Fruit fly (Drosophila melanogaster) whole organism, embryonic: ENCODE results near the gene CG9674.

ENCODE experiments used
- Antp ChIP-seq: fragments of 200-800 bp; sonication (Bioruptor generic); optimal IDR thresholded peaks from 3 replicates; lab custom pipeline; 2016; ENCODE audit warnings: missing biosample characterization, missing genetic modification characterization
- CG10267 ChIP-seq: fragments of 200-800 bp; sonication (Bioruptor generic); optimal IDR thresholded peaks from 2 replicates; lab custom pipeline; 2018; ENCODE audit warnings: missing biosample characterization, mild to moderate bottlenecking, missing genetic modification characterization, moderate library complexity
- CG10959 ChIP-seq: fragments of 200-800 bp; sonication (Bioruptor generic); IDR thresholded peaks from 2 replicates; pipeline ENCODE4 v1.3.6; 2022; ENCODE audit warnings: missing biosample characterization, missing genetic modification characterization
- CG11247 ChIP-seq: fragments of 200-800 bp; sonication (Bioruptor generic); IDR thresholded peaks from 2 replicates; pipeline ENCODE4 v1.3.6; 2022; ENCODE audit warnings: missing biosample characterization, missing genetic modification characterization
- CG11504 ChIP-seq: fragments of 200-800 bp; sonication (Bioruptor generic); optimal IDR thresholded peaks from 3 replicates; lab custom pipeline; 2019; ENCODE audit warnings: missing biosample characterization, mild to moderate bottlenecking, missing genetic modification characterization, moderate library complexity
- CG12769 ChIP-seq: fragments of 200-800 bp; sonication (Bioruptor generic); optimal IDR thresholded peaks from 2 replicates; lab custom pipeline; 2019; ENCODE audit warnings: missing biosample characterization, mild to moderate bottlenecking, missing genetic modification characterization, moderate library complexity
- CG13123 ChIP-seq: fragments of 200-800 bp; sonication (Bioruptor generic); optimal IDR thresholded peaks from 2 replicates; lab custom pipeline; 2016; ENCODE audit warnings: missing biosample characterization, missing genetic modification characterization
- CG15479 ChIP-seq: fragments of 200-800 bp; sonication (Bioruptor generic); optimal IDR thresholded peaks from 3 replicates; lab custom pipeline; 2019; ENCODE audit warnings: missing biosample characterization, mild to moderate bottlenecking, missing genetic modification characterization, moderate library complexity
- CG16815 ChIP-seq: fragments of 200-800 bp; sonication (Bioruptor generic); optimal IDR thresholded peaks from 3 replicates; lab custom pipeline; 2017; ENCODE audit warnings: missing biosample characterization, mild to moderate bottlenecking, missing genetic modification characterization
- CG17361 ChIP-seq: fragments of 200-800 bp; sonication (Bioruptor generic); IDR thresholded peaks from 3 replicates; pipeline ENCODE4 v1.3.6; 2022; ENCODE audit warnings: missing biosample characterization, missing genetic modification characterization
- CG2678 ChIP-seq: fragments of 200-800 bp; sonication (Bioruptor generic); optimal IDR thresholded peaks from 3 replicates; lab custom pipeline; 2019; ENCODE audit warnings: missing biosample characterization, mild to moderate bottlenecking, missing genetic modification characterization, moderate library complexity
- CG2712 ChIP-seq: fragments of 200-800 bp; optimal IDR thresholded peaks from 3 replicates; lab custom pipeline; 2019; ENCODE audit warnings: missing biosample characterization, mild to moderate bottlenecking, missing genetic modification characterization, moderate library complexity
- CG2875 ChIP-seq: fragments of 200-800 bp; sonication (Bioruptor generic); optimal IDR thresholded peaks from 2 replicates; lab custom pipeline; 2017; ENCODE audit warnings: missing biosample characterization, mild to moderate bottlenecking, missing genetic modification characterization, missing genetic modification reagents
- CG6254 ChIP-seq: fragments of 200-800 bp; sonication (Bioruptor generic); optimal IDR thresholded peaks from 3 replicates; lab custom pipeline; 2017; ENCODE audit warnings: mild to moderate bottlenecking, missing biosample characterization, missing genetic modification reagents, missing genetic modification characterization
- CG6689 ChIP-seq: fragments of 200-800 bp; sonication (Bioruptor generic); IDR thresholded peaks from 2 replicates; pipeline ENCODE4 v1.3.6; 2022; ENCODE audit warnings: missing biosample characterization, missing genetic modification characterization
- CG7963 ChIP-seq: fragments of 200-800 bp; sonication (Bioruptor generic); IDR thresholded peaks from 3 replicates; pipeline ENCODE4 v1.3.6; 2022; ENCODE audit warnings: missing biosample characterization, missing genetic modification characterization; ENCODE audit not compliant: partially characterized antibody
- CG8281 ChIP-seq: fragments of 200-800 bp; sonication (Bioruptor generic); optimal IDR thresholded peaks from 2 replicates; lab custom pipeline; 2018; ENCODE audit warnings: missing biosample characterization, mild to moderate bottlenecking, missing genetic modification characterization, moderate library complexity
- CG8290 ChIP-seq, 3 experiments: fragments of 200-800 bp; sonication (Bioruptor generic); optimal IDR thresholded peaks; 2 replicates each; lab custom pipeline; 2016 to 2019; ENCODE audit warnings: missing biosample characterization in 3 of 3, missing genetic modification characterization in 3 of 3, mild to moderate bottlenecking in 2 of 3, moderate library complexity in 1 of 3
- HLH3B ChIP-seq: fragments of 200-800 bp; sonication (Bioruptor generic); IDR thresholded peaks from 2 replicates; pipeline ENCODE4 v1.3.6; 2022; ENCODE audit warnings: missing biosample characterization, missing genetic modification characterization
- Hmr ChIP-seq: fragments of 200-800 bp; sonication (Bioruptor generic); optimal IDR thresholded peaks from 3 replicates; lab custom pipeline; 2017; ENCODE audit warnings: mild to moderate bottlenecking, missing biosample characterization, missing genetic modification reagents, missing genetic modification characterization
- Kr ChIP-seq: fragments of 200-800 bp; sonication (Bioruptor generic); optimal IDR thresholded peaks from 2 replicates; lab custom pipeline; 2017; ENCODE audit warnings: missing biosample characterization, mild to moderate bottlenecking, missing genetic modification characterization
- Mes4 ChIP-seq: fragments of 200-800 bp; sonication (Bioruptor generic); optimal IDR thresholded peaks from 2 replicates; lab custom pipeline; 2016; ENCODE audit warnings: missing biosample characterization, missing genetic modification characterization
- Myb ChIP-seq: fragments of 200-800 bp; sonication (Bioruptor generic); optimal IDR thresholded peaks from 2 replicates; lab custom pipeline; 2016; ENCODE audit warnings: missing biosample characterization, missing genetic modification characterization
- Pdp1 ChIP-seq, 2 experiments: fragments of 200-800 bp; sonication (Bioruptor generic); optimal IDR thresholded peaks; 3 replicates each; lab custom pipeline; 2016; ENCODE audit warnings: missing biosample characterization in 2 of 2, missing genetic modification characterization in 2 of 2, mild to moderate bottlenecking in 1 of 2, moderate library complexity in 1 of 2
- Side ChIP-seq: fragments of 200-800 bp; sonication (Bioruptor generic); optimal IDR thresholded peaks from 2 replicates; lab custom pipeline; 2016; ENCODE audit warnings: missing biosample characterization, missing genetic modification characterization
- Sox102F ChIP-seq: fragments of 200-800 bp; sonication (Bioruptor generic); optimal IDR thresholded peaks from 2 replicates; lab custom pipeline; 2018; ENCODE audit warnings: missing biosample characterization, mild to moderate bottlenecking, missing genetic modification characterization, moderate library complexity
- Ssrp ChIP-seq: fragments of 200-800 bp; sonication (Bioruptor generic); optimal IDR thresholded peaks from 2 replicates; lab custom pipeline; 2018; ENCODE audit warnings: missing biosample characterization, mild to moderate bottlenecking, missing genetic modification characterization, moderate library complexity
- Usf ChIP-seq: fragments of 200-800 bp; sonication (Bioruptor generic); optimal IDR thresholded peaks from 2 replicates; lab custom pipeline; 2017; ENCODE audit warnings: missing genotype, missing biosample characterization, missing genetic modification characterization
- Xrp1 ChIP-seq: fragments of 200-800 bp; sonication (Bioruptor generic); IDR thresholded peaks from 2 replicates; pipeline ENCODE4 v1.3.6; 2022; ENCODE audit warnings: missing biosample characterization, missing genetic modification characterization
- ap ChIP-seq: fragments of 200-800 bp; sonication (Bioruptor generic); IDR thresholded peaks from 2 replicates; pipeline ENCODE4 v1.3.6; 2022; ENCODE audit warnings: missing biosample characterization, missing genetic modification characterization
- bbx ChIP-seq: fragments of 200-800 bp; sonication (Bioruptor generic); IDR thresholded peaks from 2 replicates; pipeline ENCODE4 v1.3.6; 2022; ENCODE audit warnings: missing biosample characterization, missing genetic modification characterization; ENCODE audit not compliant: partially characterized antibody
- croc ChIP-seq: fragments of 200-800 bp; sonication (Bioruptor generic); conservative IDR thresholded peaks from 3 replicates; pipeline ENCODE4 v1.3.6; 2022; ENCODE audit warnings: missing biosample characterization, missing genetic modification characterization
- dmrt11E ChIP-seq: fragments of 200-800 bp; sonication (Bioruptor generic); optimal IDR thresholded peaks from 3 replicates; lab custom pipeline; 2018; ENCODE audit warnings: missing biosample characterization, mild to moderate bottlenecking, missing genetic modification characterization, moderate library complexity
- fd102C ChIP-seq: fragments of 200-800 bp; sonication (Bioruptor generic); optimal IDR thresholded peaks from 2 replicates; lab custom pipeline; 2018; ENCODE audit warnings: missing biosample characterization, mild to moderate bottlenecking, missing genetic modification characterization, moderate library complexity
- grn ChIP-seq: fragments of 200-800 bp; sonication (Bioruptor generic); optimal IDR thresholded peaks from 3 replicates; lab custom pipeline; 2017; ENCODE audit warnings: missing biosample characterization, missing genetic modification characterization
- inv ChIP-seq: fragments of 200-800 bp; sonication (Bioruptor generic); IDR thresholded peaks from 2 replicates; pipeline ENCODE4 v1.3.6; 2022; ENCODE audit warnings: missing biosample characterization, missing genetic modification characterization; ENCODE audit not compliant: partially characterized antibody
- jumu ChIP-seq: fragments of 200-800 bp; sonication (Bioruptor generic); optimal IDR thresholded peaks from 3 replicates; lab custom pipeline; 2016; ENCODE audit warnings: missing biosample characterization, missing genetic modification characterization
- kay ChIP-seq: fragments of 200-800 bp; sonication (Bioruptor generic); optimal IDR thresholded peaks from 2 replicates; lab custom pipeline; 2016; ENCODE audit warnings: missing biosample characterization, missing genetic modification characterization
- pho ChIP-seq: fragments of 200-800 bp; sonication (Bioruptor generic); optimal IDR thresholded peaks from 2 replicates; lab custom pipeline; 2016; ENCODE audit warnings: missing biosample characterization, missing genetic modification characterization
- phol ChIP-seq: fragments of 200-800 bp; sonication (Bioruptor generic); optimal IDR thresholded peaks from 3 replicates; lab custom pipeline; 2018; ENCODE audit warnings: missing biosample characterization, mild to moderate bottlenecking, missing genetic modification characterization, moderate library complexity
- pnt ChIP-seq: fragments of 200-800 bp; sonication (Bioruptor generic); optimal IDR thresholded peaks from 3 replicates; lab custom pipeline; 2016; ENCODE audit warnings: missing biosample characterization, missing genetic modification characterization
- sens ChIP-seq: fragments of 200-800 bp; sonication (Bioruptor generic); peaks from one replicate; lab custom pipeline; 2016; ENCODE audit warnings: missing biosample characterization, missing genetic modification characterization
- trem ChIP-seq: fragments of 200-800 bp; optimal IDR thresholded peaks from 3 replicates; lab custom pipeline; 2019; ENCODE audit warnings: missing biosample characterization, mild to moderate bottlenecking, missing genetic modification characterization, moderate library complexity
- ttk ChIP-seq: fragments of 200-800 bp; sonication (Bioruptor generic); IDR thresholded peaks from 2 replicates; pipeline ENCODE4 v2.1.2; 2022; ENCODE audit warnings: missing biosample characterization, missing genetic modification characterization
- twi ChIP-seq: fragments of 200-800 bp; optimal IDR thresholded peaks from 2 replicates; lab custom pipeline; 2019; ENCODE audit warnings: missing biosample characterization, mild to moderate bottlenecking, missing genetic modification characterization, moderate library complexity
- unpg ChIP-seq: fragments of 200-800 bp; sonication (Bioruptor generic); optimal IDR thresholded peaks from 3 replicates; lab custom pipeline; 2018; ENCODE audit warnings: missing biosample characterization, mild to moderate bottlenecking, missing genetic modification characterization, moderate library complexity
- vvl ChIP-seq: fragments of 200-800 bp; sonication (Bioruptor generic); IDR thresholded peaks from 2 replicates; pipeline ENCODE4 v1.3.6; 2022; ENCODE audit warnings: missing biosample characterization, missing genetic modification characterization
- zen ChIP-seq: fragments of 200-800 bp; sonication (Bioruptor generic); optimal IDR thresholded peaks from 3 replicates; lab custom pipeline; 2018; ENCODE audit warnings: missing biosample characterization, mild to moderate bottlenecking, missing genetic modification characterization, moderate library complexity

The CG9674 gene

dm6 chr3L:16768001-16768652 lies 39.4 kb downstream of the CG9674 start (continued):
- TF ChIP-seq Xrp1 (GFP tag; lab: Robert Waterston, UW) (peak; percentile 78), CG10267 (tag; lab: Kevin White, UChicago) (peak; percentile 42), ap (0 out of 2 replicates have a peak, but pooled peaks have one; percentile 24), Antp (GFP tag; lab: Kevin White, UChicago) (peak; percentile 38), CG6254 (GFP tag; lab: Kevin White, UChicago) (peak; percentile 32), CG2678 (tag; lab: Kevin White, UChicago) (peak; percentile 50), HLH3B (GFP tag; lab: Robert Waterston, UW) (peak; percentile 40; the same call in 1 of the 2 replicates), trem (peak; percentile 51), dmrt11E (peak; percentile 69), CG11247 (GFP tag; lab: Robert Waterston, UW) (no peak), CG2712 (tag; lab: Kevin White, UChicago) (peak; percentile 74), pho (GFP tag; lab: Kevin White, UChicago) (no peak), bbx (GFP tag; lab: Robert Waterston, UW) (no peak), CG8281 (tag; lab: Kevin White, UChicago) (peak; percentile 4), CG2875 (GFP tag; lab: Kevin White, UChicago) (no peak), sens (GFP tag; lab: Kevin White, UChicago) (peak; percentile 94), pnt (GFP tag; lab: Kevin White, UChicago) (peak; percentile 48), kay (peak; percentile 1), Ssrp (peak; percentile 27), Mes4 (GFP tag; lab: Kevin White, UChicago) (no peak), CG7963 (GFP tag; lab: Robert Waterston, UW) (no peak), Hmr (GFP tag; lab: Kevin White, UChicago) (peak; percentile 1), CG17361 (GFP tag; lab: Robert Waterston, UW) (0 out of 3 replicates have a peak, but pooled peaks have one; percentile 37), Sox102F (peak; percentile 34), ttk (peak; percentile 15; the same call in 1 of the 2 replicates), Myb (no peak), Side (GFP tag; lab: Kevin White, UChicago) (no peak), CG11504 (tag; lab: Kevin White, UChicago) (peak; percentile 34), CG10959 (GFP tag; lab: Robert Waterston, UW) (peak; percentile 73), Pdp1 (GFP tag; optimal IDR thresholded peaks at IDR 0.05; lab: Kevin White, UChicago) (peak; percentile 44 to 46), vvl (GFP tag; lab: Robert Waterston, UW) (peak; percentile 49; the same call in 1 of the 2 replicates), CG12769 (tag; lab: Kevin White, UChicago) (peak; percentile 48), jumu (GFP tag; lab: Kevin White, UChicago) (peak; percentile 14), CG16815 (GFP tag; lab: Kevin White, UChicago) (peak; percentile 40), zen (tag; lab: Kevin White, UChicago) (peak; percentile 74), phol (tag; lab: Kevin White, UChicago) (peak; percentile 66), fd102C (peak; percentile 55), twi (tag; lab: Kevin White, UChicago) (peak; percentile 53), Kr (peak; percentile 15), grn (GFP tag; lab: Kevin White, UChicago) (peak; percentile 70), Usf (GFP tag; lab: Kevin White, UChicago) (no peak), CG15479 (GFP tag; lab: Kevin White, UChicago) (peak; percentile 60), CG8290 (GFP tag; optimal IDR thresholded peaks at IDR 0.05; lab: Kevin White, UChicago) (no peak), CG8290 (tag; optimal IDR thresholded peaks at IDR 0.05; lab: Kevin White, UChicago) (peak in 1 of 2 experiments; percentile 57), inv (no peak), CG6689 (GFP tag; lab: Robert Waterston, UW) (peak; percentile 66), unpg (GFP tag; lab: Kevin White, UChicago) (peak; percentile 49), CG13123 (GFP tag; lab: Kevin White, UChicago) (no peak), croc (GFP tag; lab: Robert Waterston, UW) (peak; percentile 32; the same call in 1 of the 3 replicates)
